Fruit fly (Drosophila melanogaster) whole organism, prepupa: ENCODE data around the gene spz4.
A peak's percentile ranks its signal among the peaks of the same experiment; 100 is the strongest.

Source experiments
- CG10631 ChIP-seq: fragments of 200-800 bp; sonication (Bioruptor generic); optimal IDR thresholded peaks from 2 replicates; lab custom pipeline; 2016; ENCODE audit warnings: missing biosample characterization, missing genetic modification characterization
- CG10669 ChIP-seq: fragments of 200-800 bp; sonication (Bioruptor generic); optimal IDR thresholded peaks from 3 replicates; lab custom pipeline; 2018; ENCODE audit warnings: missing biosample characterization, mild to moderate bottlenecking, missing genetic modification characterization, moderate library complexity
- CG11294 ChIP-seq: fragments of 200-800 bp; sonication (Bioruptor generic); IDR thresholded peaks from 2 replicates; pipeline ENCODE4 v1.3.6; 2022; ENCODE audit warnings: missing biosample characterization, missing genetic modification characterization
- CG11762 ChIP-seq: fragments of 200-800 bp; sonication (Bioruptor generic); optimal IDR thresholded peaks from 3 replicates; lab custom pipeline; 2016; ENCODE audit warnings: missing biosample characterization, missing genetic modification characterization; ENCODE audit not compliant: insufficient read depth
- CG11902 ChIP-seq: fragments of 200-800 bp; sonication (Bioruptor generic); optimal IDR thresholded peaks from 3 replicates; lab custom pipeline; 2016; ENCODE audit warnings: missing biosample characterization, missing genetic modification characterization
- CG15336 ChIP-seq: fragments of 200-800 bp; sonication (Bioruptor generic); IDR thresholded peaks from 2 replicates; pipeline ENCODE4 v1.3.6; 2022; ENCODE audit warnings: missing biosample characterization, missing genetic modification characterization
- CG3032 ChIP-seq: fragments of 200-800 bp; optimal IDR thresholded peaks from 2 replicates; lab custom pipeline; 2019; ENCODE audit warnings: missing biosample characterization, mild to moderate bottlenecking, missing genetic modification characterization, moderate library complexity
- CG31627 ChIP-seq: fragments of 200-800 bp; sonication (Bioruptor generic); optimal IDR thresholded peaks from 3 replicates; lab custom pipeline; 2016; ENCODE audit warnings: missing biosample characterization, missing genetic modification characterization
- CG32006 ChIP-seq: fragments of 200-800 bp; sonication (Bioruptor generic); optimal IDR thresholded peaks from 3 replicates; lab custom pipeline; 2017; ENCODE audit warnings: missing biosample characterization, mild to moderate bottlenecking, missing genetic modification characterization
- CG3919 ChIP-seq: fragments of 200-800 bp; sonication (Bioruptor generic); optimal IDR thresholded peaks from 3 replicates; lab custom pipeline; 2016; ENCODE audit warnings: missing biosample characterization, missing genetic modification characterization
- CG4318 ChIP-seq: fragments of 200-800 bp; sonication (Bioruptor generic); optimal IDR thresholded peaks from 3 replicates; lab custom pipeline; 2017; ENCODE audit warnings: missing biosample characterization, mild to moderate bottlenecking, missing genetic modification characterization
- CG6163 ChIP-seq: fragments of 200-800 bp; sonication (Bioruptor generic); IDR thresholded peaks from 3 replicates; pipeline ENCODE4 v1.3.6; 2022; ENCODE audit warnings: missing biosample characterization, missing genetic modification characterization
- CG6854 ChIP-seq: fragments of 200-800 bp; sonication (Bioruptor generic); optimal IDR thresholded peaks from 2 replicates; lab custom pipeline; 2017; ENCODE audit warnings: missing biosample characterization, mild to moderate bottlenecking, missing genetic modification characterization
- CG7368 ChIP-seq: fragments of 200-800 bp; sonication (Bioruptor generic); optimal IDR thresholded peaks from 3 replicates; lab custom pipeline; 2016; ENCODE audit warnings: missing biosample characterization, missing genetic modification characterization
- CG8119 ChIP-seq: fragments of 200-800 bp; sonication (Bioruptor generic); IDR thresholded peaks from 3 replicates; pipeline ENCODE4 v1.3.6; 2022; ENCODE audit warnings: missing biosample characterization, missing genetic modification characterization
- CG8632 ChIP-seq: fragments of 200-800 bp; sonication (Bioruptor generic); optimal IDR thresholded peaks from 3 replicates; lab custom pipeline; 2016; ENCODE audit warnings: missing biosample characterization, missing genetic modification characterization
- CG9139 ChIP-seq: fragments of 200-800 bp; sonication (Bioruptor generic); optimal IDR thresholded peaks from 3 replicates; lab custom pipeline; 2017; ENCODE audit warnings: missing biosample characterization, mild to moderate bottlenecking, missing genetic modification characterization
- Eip75B ChIP-seq: fragments of 200-800 bp; sonication (Bioruptor generic); optimal IDR thresholded peaks from 3 replicates; lab custom pipeline; 2016; ENCODE audit warnings: missing biosample characterization, missing genetic modification characterization
- Eip78C ChIP-seq: fragments of 200-800 bp; sonication (Bioruptor generic); peaks from one replicate; lab custom pipeline; 2016; ENCODE audit warnings: missing biosample characterization, missing genetic modification characterization
- Gug ChIP-seq: fragments of 200-800 bp; sonication (Bioruptor generic); IDR thresholded peaks from 2 replicates; pipeline ENCODE4 v1.3.6; 2022; ENCODE audit warnings: missing biosample characterization, missing genetic modification characterization
- Hr39 ChIP-seq: fragments of 200-800 bp; sonication (Bioruptor generic); optimal IDR thresholded peaks from 2 replicates; lab custom pipeline; 2016; ENCODE audit warnings: missing biosample characterization, missing genetic modification characterization
- Hr4 ChIP-seq: fragments of 200-800 bp; sonication (Bioruptor generic); optimal IDR thresholded peaks from 3 replicates; lab custom pipeline; 2016; ENCODE audit warnings: missing biosample characterization, missing genetic modification characterization
- Lpt ChIP-seq: fragments of 200-800 bp; sonication (Bioruptor generic); optimal IDR thresholded peaks from 3 replicates; lab custom pipeline; 2016; ENCODE audit warnings: missing biosample characterization, missing genetic modification characterization
- Met ChIP-seq: fragments of 200-800 bp; sonication (Bioruptor generic); optimal IDR thresholded peaks from 3 replicates; lab custom pipeline; 2016; ENCODE audit warnings: missing biosample characterization, missing genetic modification characterization
- OdsH ChIP-seq: fragments of 200-800 bp; sonication (Bioruptor generic); optimal IDR thresholded peaks from 3 replicates; lab custom pipeline; 2016; ENCODE audit warnings: missing biosample characterization, missing genetic modification characterization
- Smox ChIP-seq: fragments of 200-800 bp; sonication (Bioruptor generic); optimal IDR thresholded peaks from 3 replicates; lab custom pipeline; 2016; ENCODE audit warnings: missing biosample characterization, missing genetic modification characterization
- Sox102F ChIP-seq: fragments of 200-800 bp; sonication (Bioruptor generic); optimal IDR thresholded peaks from 2 replicates; lab custom pipeline; 2016; ENCODE audit warnings: missing biosample characterization, mild to moderate bottlenecking, missing genetic modification characterization
- achi ChIP-seq: fragments of 200-800 bp; sonication (Bioruptor generic); optimal IDR thresholded peaks from 3 replicates; lab custom pipeline; 2016; ENCODE audit warnings: missing biosample characterization, missing genetic modification characterization
- acj6 ChIP-seq: fragments of 200-800 bp; sonication (Bioruptor generic); optimal IDR thresholded peaks from 3 replicates; lab custom pipeline; 2016; ENCODE audit warnings: missing biosample characterization, missing genetic modification characterization
- dsx ChIP-seq: fragments of 200-800 bp; optimal IDR thresholded peaks from 3 replicates; lab custom pipeline; 2019; ENCODE audit warnings: missing biosample characterization, mild to moderate bottlenecking, missing genetic modification characterization, moderate library complexity; ENCODE audit not compliant: poor library complexity, severe bottlenecking
- eg ChIP-seq: fragments of 200-800 bp; sonication (Bioruptor generic); IDR thresholded peaks from 3 replicates; pipeline ENCODE4 v1.3.6; 2022; ENCODE audit warnings: missing biosample characterization, missing genetic modification characterization
- esn ChIP-seq: fragments of 200-800 bp; sonication (Bioruptor generic); optimal IDR thresholded peaks from 2 replicates; lab custom pipeline; 2016; ENCODE audit warnings: missing biosample characterization, mild to moderate bottlenecking, missing genetic modification characterization, moderate library complexity
- fd59A ChIP-seq: fragments of 200-800 bp; sonication (Bioruptor generic); optimal IDR thresholded peaks from 2 replicates; lab custom pipeline; 2017; ENCODE audit warnings: missing biosample characterization, mild to moderate bottlenecking, missing genetic modification characterization, missing genetic modification reagents
- fd85E ChIP-seq: fragments of 200-800 bp; sonication (Bioruptor generic); optimal IDR thresholded peaks from 3 replicates; lab custom pipeline; 2016; ENCODE audit warnings: missing biosample characterization, missing genetic modification characterization
- net ChIP-seq: fragments of 200-800 bp; sonication (Bioruptor generic); optimal IDR thresholded peaks from 3 replicates; lab custom pipeline; 2016; ENCODE audit warnings: missing biosample characterization, missing genetic modification characterization
- salr ChIP-seq, 2 experiments: fragments of 200-800 bp; sonication (Bioruptor generic); optimal IDR thresholded peaks; 3 replicates each; lab custom pipeline; 2016 to 2018; ENCODE audit warnings: missing biosample characterization in 2 of 2, missing genetic modification characterization in 2 of 2, mild to moderate bottlenecking in 1 of 2
- ss ChIP-seq, 2 experiments: fragments of 200-800 bp; sonication (Bioruptor generic); optimal IDR thresholded peaks; 2 replicates in 1 of 2; 3 replicates in 1 of 2; lab custom pipeline; 2017 to 2018; ENCODE audit warnings: mild to moderate bottlenecking in 2 of 2, missing biosample characterization in 2 of 2, missing genetic modification characterization in 2 of 2, moderate library complexity in 1 of 2
- svp ChIP-seq: fragments of 200-800 bp; sonication (Bioruptor generic); peaks from one replicate; lab custom pipeline; 2016; ENCODE audit warnings: missing biosample characterization, missing genetic modification characterization
- topi ChIP-seq: fragments of 200-800 bp; sonication (Bioruptor generic); optimal IDR thresholded peaks from 3 replicates; lab custom pipeline; 2016; ENCODE audit warnings: missing biosample characterization, missing genetic modification characterization

The spz4 gene

dm6 chr2L:11468082-11468481, 33.4 kb upstream of the spz4 start:
- TF ChIP-seq eg (GFP tag; lab: Robert Waterston, UW) (no peak), CG6163 (GFP tag; lab: Robert Waterston, UW) (no peak), Gug (GFP tag; lab: Robert Waterston, UW) (no peak), CG11902 (no peak), CG8632 (no peak), CG32006 (no peak), fd59A (GFP tag; lab: Kevin White, UChicago) (no peak), CG8119 (GFP tag; lab: Robert Waterston, UW) (no peak), CG11294 (GFP tag; lab: Robert Waterston, UW) (no peak), CG9139 (no peak), salr (GFP tag; optimal IDR thresholded peaks at IDR 0.05; lab: Kevin White, UChicago) (no peak), CG10631 (GFP tag; lab: Kevin White, UChicago) (no peak), Hr39 (GFP tag; lab: Kevin White, UChicago) (no peak), dsx (GFP tag; lab: Kevin White, UChicago) (no peak), CG31627 (GFP tag; lab: Kevin White, UChicago) (no peak)
- TF ChIP-seq, all 60 proteins: peak for 0

- TF ChIP-seq CG10631 (GFP tag; lab: Kevin White, UChicago), result peak; percentile 9
- TF ChIP-seq CG10669 (GFP tag; lab: Kevin White, UChicago), result no peak
- TF ChIP-seq acj6 (GFP tag; lab: Kevin White, UChicago), result peak; percentile 20
- TF ChIP-seq CG3919 (GFP tag; lab: Kevin White, UChicago), result peak; percentile 24
- peak in 1 of 2 experiments; percentile 4 for TF ChIP-seq salr (GFP tag; optimal IDR thresholded peaks at IDR 0.05; lab: Kevin White, UChicago)
- TF ChIP-seq CG7368, result peak; percentile 2
- no peak for TF ChIP-seq CG6854
- peak; percentile 8 for TF ChIP-seq Met (GFP tag; lab: Kevin White, UChicago)
- TF ChIP-seq Eip75B (GFP tag; lab: Kevin White, UChicago), result no peak
- peak; percentile 48 for TF ChIP-seq CG32006
- TF ChIP-seq esn (GFP tag; lab: Kevin White, UChicago), result peak; percentile 21
- no peak for TF ChIP-seq Smox (GFP tag; lab: Kevin White, UChicago)
- 0 out of 3 replicates have a peak, but pooled peaks have one; percentile 32 for TF ChIP-seq CG6163 (GFP tag; lab: Robert Waterston, UW)
- peak; percentile 59 for TF ChIP-seq Eip78C (GFP tag; lab: Kevin White, UChicago)
- peak; percentile 32 for TF ChIP-seq OdsH (GFP tag; lab: Kevin White, UChicago)
- peak; percentile 38 for TF ChIP-seq achi (GFP tag; lab: Kevin White, UChicago)
- TF ChIP-seq Lpt (GFP tag; lab: Kevin White, UChicago), result peak; percentile 3
- TF ChIP-seq net (GFP tag; lab: Kevin White, UChicago), result no peak
- no peak for TF ChIP-seq ss (GFP tag; optimal IDR thresholded peaks at IDR 0.05; lab: Kevin White, UChicago)
- TF ChIP-seq CG8119 (GFP tag; lab: Robert Waterston, UW), result 0 out of 3 replicates have a peak, but pooled peaks have one; percentile 44
- peak; percentile 4 for TF ChIP-seq CG11762 (GFP tag; lab: Kevin White, UChicago)
- peak; percentile 3 for TF ChIP-seq Sox102F (GFP tag; lab: Kevin White, UChicago)
- no peak for TF ChIP-seq fd85E
- TF ChIP-seq, all 60 proteins: peak for 16
Observed at dm6 chr2L:11469973-11470372, 31.5 kb upstream of the spz4 start.

dm6 chr2L:11471979-11472514, 29.5 kb upstream of the spz4 start:
- TF ChIP-seq Hr4, result peak; percentile 20
- peak; percentile 38 for TF ChIP-seq Eip78C (GFP tag; lab: Kevin White, UChicago)
- TF ChIP-seq CG15336, result no peak
- peak; percentile 37 for TF ChIP-seq svp (GFP tag; lab: Kevin White, UChicago)
- TF ChIP-seq CG10669 (GFP tag; lab: Kevin White, UChicago), result no peak
- TF ChIP-seq, all 60 proteins: peak for 3

- TF ChIP-seq CG10631 (GFP tag; lab: Kevin White, UChicago) (no peak), ss (GFP tag; optimal IDR thresholded peaks at IDR 0.05; lab: Kevin White, UChicago) (no peak), Eip78C (GFP tag; lab: Kevin White, UChicago) (no peak), topi (GFP tag; lab: Kevin White, UChicago) (no peak), fd85E (no peak), CG31627 (GFP tag; lab: Kevin White, UChicago) (no peak), CG6854 (no peak), Lpt (GFP tag; lab: Kevin White, UChicago) (no peak), CG4318 (no peak), CG3032 (tag; lab: Kevin White, UChicago) (no peak), fd59A (GFP tag; lab: Kevin White, UChicago) (no peak)
Observed at dm6 chr2L:11474960-11475359, 26.6 kb upstream of the spz4 start.
